Worm (Caenorhabditis elegans) whole organism, young adult: ENCODE results near the gene C14A4.6.

Experiments
- B0035.1 ChIP-seq: sonication (generic microtip); optimal IDR thresholded peaks from 2 replicates; lab custom pipeline; 2016; ENCODE audit warnings: missing genetic modification characterization, mild to moderate bottlenecking, missing compliant biosample characterization, missing genotype, missing genetic modification reagents
- B0336.3 ChIP-seq: fragments of 200-800 bp; sonication (Bioruptor generic); IDR thresholded peaks from 2 replicates; pipeline ENCODE4 v1.3.6; 2022; ENCODE audit warnings: missing genetic modification characterization, missing compliant biosample characterization
- C06A6.2 ChIP-seq: fragments of 200-800 bp; sonication (Bioruptor generic); conservative IDR thresholded peaks from 2 replicates; pipeline ENCODE4 v1.3.6; 2022; ENCODE audit warnings: missing genetic modification characterization, missing compliant biosample characterization
- F22D6.2 ChIP-seq: sonication (generic microtip); optimal IDR thresholded peaks from 2 replicates; lab custom pipeline; 2016; ENCODE audit warnings: mild to moderate bottlenecking, missing genetic modification characterization, missing compliant biosample characterization
- F33H1.4 ChIP-seq: fragments of 200-800 bp; sonication (Bioruptor generic); IDR thresholded peaks from 2 replicates; pipeline ENCODE4 v1.3.6; 2022; ENCODE audit warnings: missing genetic modification reagents, missing genetic modification characterization, missing compliant biosample characterization
- F55B11.4 ChIP-seq: sonication (generic microtip); optimal IDR thresholded peaks from 2 replicates; lab custom pipeline; 2016; ENCODE audit warnings: missing compliant biosample characterization, missing genetic modification characterization, borderline replicate concordance; ENCODE audit not compliant: insufficient read depth
- Y53F4B.3 ChIP-seq: fragments of 200-800 bp; sonication (Bioruptor generic); IDR thresholded peaks from 2 replicates; pipeline ENCODE4 v1.3.6; 2022; ENCODE audit warnings: missing genetic modification reagents, missing genetic modification characterization, missing compliant biosample characterization
- Y56A3A.18 ChIP-seq: fragments of 200-800 bp; sonication (Bioruptor generic); IDR thresholded peaks from 2 replicates; pipeline ENCODE4 v1.3.6; 2022; ENCODE audit warnings: missing genetic modification reagents, missing genetic modification characterization, missing compliant biosample characterization
- Y95B8A.8 ChIP-seq: fragments of 200-800 bp; sonication (Bioruptor generic); IDR thresholded peaks from 2 replicates; pipeline ENCODE4 v1.3.6; 2022; ENCODE audit warnings: missing genetic modification reagents, missing genetic modification characterization, missing compliant biosample characterization
- ama-1 ChIP-seq, 3 experiments: fragments of 150-350 bp in 1 of 3; sonication (generic microtip) in 2 of 3; optimal IDR thresholded peaks; 2 replicates each; lab custom pipeline; 2014 to 2018; ENCODE audit warnings: missing biosample characterization in 2 of 3, missing genetic modification characterization in 2 of 3, missing genetic modification reagents in 2 of 3
- attf-3 ChIP-seq: fragments of 200-800 bp; sonication (Bioruptor generic); conservative IDR thresholded peaks from 2 replicates; pipeline ENCODE4 v1.3.6; 2022; ENCODE audit warnings: missing genetic modification reagents, missing genetic modification characterization, missing compliant biosample characterization
- bed-1 ChIP-seq: fragments of 200-800 bp; sonication (Bioruptor generic); IDR thresholded peaks from 2 replicates; pipeline ENCODE4 v1.3.6; 2022; ENCODE audit warnings: missing genetic modification reagents, missing genetic modification characterization, missing compliant biosample characterization
- cebp-1 ChIP-seq, 2 experiments: fragments of 200-800 bp in 1 of 2; sonication (Bioruptor generic) in 1 of 2; sonication (generic microtip) in 1 of 2; IDR thresholded peaks in 1 of 2; optimal IDR thresholded peaks in 1 of 2; 2 replicates each; pipeline versions ENCODE4 v1.3.6 to Lab custom; 2017 to 2022; ENCODE audit warnings: missing compliant biosample characterization in 2 of 2, missing genetic modification characterization in 2 of 2, mild to moderate bottlenecking in 1 of 2, missing genetic modification reagents in 1 of 2, moderate library complexity in 1 of 2
- ceh-27 ChIP-seq: fragments of 200-800 bp; sonication (Bioruptor generic); optimal IDR thresholded peaks from 2 replicates; lab custom pipeline; 2018; ENCODE audit warnings: mild to moderate bottlenecking, missing genetic modification characterization, moderate library complexity, missing compliant biosample characterization
- ceh-91 ChIP-seq: fragments of 200-800 bp; sonication (Bioruptor generic); IDR thresholded peaks from 2 replicates; pipeline ENCODE4 v1.3.6; 2022; ENCODE audit warnings: missing genetic modification reagents, missing genetic modification characterization, missing compliant biosample characterization
- dpl-1 ChIP-seq: fragments of 150-350 bp; optimal IDR thresholded peaks from 2 replicates; lab custom pipeline; 2014; ENCODE audit warnings: missing biosample characterization, missing genetic modification reagents, missing genetic modification characterization
- efl-1 ChIP-seq: fragments of 150-350 bp; optimal IDR thresholded peaks from 2 replicates; lab custom pipeline; 2014; ENCODE audit warnings: missing biosample characterization, missing genetic modification reagents, missing genetic modification characterization
- egrh-3 ChIP-seq: fragments of 200-800 bp; sonication (Bioruptor generic); IDR thresholded peaks from 2 replicates; pipeline ENCODE4 v1.3.6; 2022; ENCODE audit warnings: missing genetic modification reagents, missing genetic modification characterization, missing compliant biosample characterization
- ekl-4 ChIP-seq: fragments of 200-800 bp; sonication (Bioruptor generic); IDR thresholded peaks from 2 replicates; pipeline ENCODE4 v1.3.6; 2022; ENCODE audit warnings: missing genetic modification reagents, missing genetic modification characterization, missing compliant biosample characterization
- him-1 ChIP-seq: sonication (generic microtip); optimal IDR thresholded peaks from 2 replicates; lab custom pipeline; 2016; ENCODE audit warnings: missing genotype, missing genetic modification reagents, missing genetic modification characterization, missing compliant biosample characterization
- hlh-12 ChIP-seq: sonication (generic microtip); optimal IDR thresholded peaks from 2 replicates; lab custom pipeline; 2016; ENCODE audit warnings: missing genetic modification characterization, missing compliant biosample characterization
- hrde-1 ChIP-seq: sonication (generic microtip); optimal IDR thresholded peaks from 2 replicates; lab custom pipeline; 2016; ENCODE audit warnings: missing genetic modification characterization, mild to moderate bottlenecking, missing compliant biosample characterization, moderate library complexity, missing genotype, missing genetic modification reagents, borderline replicate concordance
- hsf-1 ChIP-seq: fragments of 200-800 bp; sonication (Bioruptor generic); IDR thresholded peaks from 2 replicates; pipeline ENCODE4 v1.3.6; 2022; ENCODE audit warnings: missing genetic modification reagents, missing genetic modification characterization, missing compliant biosample characterization
- lag-1 ChIP-seq: fragments of 200-800 bp; sonication (Bioruptor generic); IDR thresholded peaks from 2 replicates; pipeline ENCODE4 v1.3.6; 2022; ENCODE audit warnings: missing genetic modification reagents, missing genetic modification characterization, missing compliant biosample characterization
- let-526 ChIP-seq: fragments of 200-800 bp; sonication (Bioruptor generic); IDR thresholded peaks from 2 replicates; pipeline ENCODE4 v1.3.6; 2022; ENCODE audit warnings: missing genetic modification reagents, missing genetic modification characterization, missing compliant biosample characterization
- lin-54 ChIP-seq: fragments of 200-800 bp; sonication (Bioruptor generic); optimal IDR thresholded peaks from 2 replicates; lab custom pipeline; 2018; ENCODE audit warnings: mild to moderate bottlenecking, missing genetic modification characterization, missing compliant biosample characterization
- lsl-1 ChIP-seq: fragments of 200-800 bp; sonication (Bioruptor generic); optimal IDR thresholded peaks from 2 replicates; lab custom pipeline; 2018; ENCODE audit warnings: mild to moderate bottlenecking, missing genetic modification characterization, moderate library complexity, missing compliant biosample characterization
- madf-6 ChIP-seq: fragments of 200-800 bp; sonication (Bioruptor generic); IDR thresholded peaks from 2 replicates; pipeline ENCODE4 v1.3.6; 2022; ENCODE audit warnings: missing genetic modification reagents, missing genetic modification characterization, missing compliant biosample characterization
- mxl-1 ChIP-seq: sonication (generic microtip); optimal IDR thresholded peaks from 2 replicates; lab custom pipeline; 2016; ENCODE audit warnings: missing genetic modification characterization, missing compliant biosample characterization
- nhr-27 ChIP-seq: fragments of 200-800 bp; sonication (Bioruptor generic); optimal IDR thresholded peaks from 2 replicates; lab custom pipeline; 2018; ENCODE audit warnings: mild to moderate bottlenecking, missing genetic modification characterization, moderate library complexity, missing compliant biosample characterization
- nhr-90 ChIP-seq: sonication (generic microtip); optimal IDR thresholded peaks from 2 replicates; lab custom pipeline; 2016; ENCODE audit warnings: missing genotype, mild to moderate bottlenecking, missing genetic modification characterization, missing compliant biosample characterization
- rpc-1 ChIP-seq, 2 experiments: fragments of 150-350 bp in 1 of 2; sonication (generic microtip) in 1 of 2; optimal IDR thresholded peaks; 2 replicates each; lab custom pipeline; 2014 to 2018; ENCODE audit warnings: missing biosample characterization in 1 of 2, missing genetic modification characterization in 1 of 2, missing genetic modification reagents in 1 of 2, missing genotype in 1 of 2
- sdz-38 ChIP-seq: sonication (generic microtip); optimal IDR thresholded peaks from 2 replicates; lab custom pipeline; 2016; ENCODE audit warnings: missing genotype, missing genetic modification characterization, missing compliant biosample characterization
- snpc-1.3 ChIP-seq: sonication (generic microtip); optimal IDR thresholded peaks from 2 replicates; lab custom pipeline; 2017; ENCODE audit warnings: missing genetic modification characterization, mild to moderate bottlenecking, missing compliant biosample characterization, antibody characterized with exemption, moderate library complexity, missing genotype, missing genetic modification reagents; ENCODE audit not compliant: insufficient read depth
- somi-1 ChIP-seq: fragments of 200-800 bp; sonication (Bioruptor generic); optimal IDR thresholded peaks from 2 replicates; lab custom pipeline; 2018; ENCODE audit warnings: mild to moderate bottlenecking, missing genetic modification characterization, missing compliant biosample characterization
- sptf-2 ChIP-seq: fragments of 200-800 bp; sonication (Bioruptor generic); optimal IDR thresholded peaks from 2 replicates; lab custom pipeline; 2018; ENCODE audit warnings: mild to moderate bottlenecking, missing genetic modification characterization, missing compliant biosample characterization
- tbp1 ChIP-seq: fragments of 200-800 bp; sonication (Bioruptor generic); optimal IDR thresholded peaks from 2 replicates; lab custom pipeline; 2018; ENCODE audit warnings: mild to moderate bottlenecking, missing genetic modification characterization, missing compliant biosample characterization
- tbx-9 ChIP-seq: sonication (generic microtip); optimal IDR thresholded peaks from 2 replicates; lab custom pipeline; 2016; ENCODE audit warnings: borderline replicate concordance, missing genetic modification characterization, inconsistent platforms, missing compliant biosample characterization
- unc-62 ChIP-seq: fragments of 150-350 bp; optimal IDR thresholded peaks from 2 replicates; lab custom pipeline; 2014; ENCODE audit warnings: missing biosample characterization, missing genetic modification reagents, missing genetic modification characterization
- ztf-18 ChIP-seq: sonication (generic microtip); optimal IDR thresholded peaks from 2 replicates; lab custom pipeline; 2016; ENCODE audit warnings: missing genotype, mild to moderate bottlenecking, missing genetic modification characterization, missing compliant biosample characterization
- ztf-25 ChIP-seq: fragments of 200-800 bp; sonication (Bioruptor generic); IDR thresholded peaks from 2 replicates; pipeline ENCODE4 v1.3.6; 2022; ENCODE audit warnings: missing genetic modification reagents, missing genetic modification characterization, missing compliant biosample characterization
- ztf-26 ChIP-seq: sonication (generic microtip); optimal IDR thresholded peaks from 2 replicates; lab custom pipeline; 2017; ENCODE audit warnings: missing genetic modification characterization, missing compliant biosample characterization

Gene C14A4.6

DNA sequence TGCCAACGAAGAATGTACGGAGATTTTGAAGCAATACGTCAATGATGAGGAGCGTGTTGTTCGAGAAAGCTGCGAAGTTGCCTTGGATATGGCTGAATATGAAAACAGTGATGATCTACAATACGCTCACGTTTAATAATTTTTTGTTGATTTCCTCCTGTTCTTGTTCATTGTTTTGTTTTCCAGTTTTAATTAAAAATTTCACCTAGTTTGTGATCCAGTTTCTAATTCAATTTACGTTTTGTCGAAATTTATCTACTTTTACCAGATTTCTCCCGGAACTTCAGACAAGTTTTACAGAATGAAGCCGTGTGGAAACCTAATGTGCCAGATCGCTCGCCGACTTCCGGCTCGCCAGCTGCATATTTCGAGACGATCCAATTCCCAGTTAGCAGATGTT lies 13.7 kb downstream of the C14A4.6 start, which contains the start of gene dap-3:
Gene dap-3, plus strand, starts transcription at position 301 of the 400 bp plus-strand sequence.
- TF ChIP-seq lsl-1: no peak
- no peak for TF ChIP-seq egrh-3
- no peak for TF ChIP-seq rpc-1 (optimal IDR thresholded peaks at IDR 0.05; lab: Kevin White, UChicago)
- no peak for TF ChIP-seq rpc-1 (tag; optimal IDR thresholded peaks at IDR 0.05; lab: Kevin White, UChicago)
- TF ChIP-seq mxl-1 (tag; lab: Kevin White, UChicago): no peak
- TF ChIP-seq nhr-27 (tag; lab: Kevin White, UChicago): no peak
- TF ChIP-seq ztf-25: no peak
- TF ChIP-seq ztf-26: no peak
- TF ChIP-seq F55B11.4 (tag; lab: Kevin White, UChicago): no peak
- no peak for TF ChIP-seq sdz-38 (tag; lab: Kevin White, UChicago)
- no peak for TF ChIP-seq him-1
- TF ChIP-seq ztf-18 (tag; lab: Kevin White, UChicago): no peak
- no peak for TF ChIP-seq ceh-27
- TF ChIP-seq Y53F4B.3 (GFP tag; lab: Robert Waterston, UW): no peak
- no peak for TF ChIP-seq F33H1.4

DNA sequence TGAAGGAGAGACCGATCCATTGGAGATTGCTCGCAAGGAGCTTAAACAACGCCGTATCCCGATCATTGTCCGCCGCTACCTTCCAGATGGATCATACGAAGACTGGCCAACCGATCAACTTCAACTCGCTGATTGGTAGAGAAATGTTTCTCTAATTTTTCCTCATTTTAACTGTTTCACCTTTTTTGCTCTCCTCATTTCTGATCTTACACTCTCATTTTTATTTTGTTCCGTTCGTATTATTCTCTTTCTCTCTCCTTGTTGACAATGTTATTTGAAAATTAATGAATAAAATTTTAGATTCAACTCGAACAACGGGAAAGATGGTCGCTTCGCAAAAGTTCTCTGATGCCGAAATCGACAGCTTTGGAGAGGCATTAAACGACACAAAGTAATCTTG lies 14.9 kb downstream of the C14A4.6 start, which contains the start of gene dohh-1:
Gene dohh-1, plus strand, starts transcription at position 301 of the 400 bp plus-strand sequence.
- no peak for TF ChIP-seq egrh-3
- no peak for TF ChIP-seq sdz-38 (tag; lab: Kevin White, UChicago)
- TF ChIP-seq F22D6.2 (tag; lab: Kevin White, UChicago): no peak
- no peak for TF ChIP-seq Y56A3A.18 (GFP tag; lab: Robert Waterston, UW)
- no peak for TF ChIP-seq unc-62 (GFP tag; lab: Kevin White, UChicago)

DNA sequence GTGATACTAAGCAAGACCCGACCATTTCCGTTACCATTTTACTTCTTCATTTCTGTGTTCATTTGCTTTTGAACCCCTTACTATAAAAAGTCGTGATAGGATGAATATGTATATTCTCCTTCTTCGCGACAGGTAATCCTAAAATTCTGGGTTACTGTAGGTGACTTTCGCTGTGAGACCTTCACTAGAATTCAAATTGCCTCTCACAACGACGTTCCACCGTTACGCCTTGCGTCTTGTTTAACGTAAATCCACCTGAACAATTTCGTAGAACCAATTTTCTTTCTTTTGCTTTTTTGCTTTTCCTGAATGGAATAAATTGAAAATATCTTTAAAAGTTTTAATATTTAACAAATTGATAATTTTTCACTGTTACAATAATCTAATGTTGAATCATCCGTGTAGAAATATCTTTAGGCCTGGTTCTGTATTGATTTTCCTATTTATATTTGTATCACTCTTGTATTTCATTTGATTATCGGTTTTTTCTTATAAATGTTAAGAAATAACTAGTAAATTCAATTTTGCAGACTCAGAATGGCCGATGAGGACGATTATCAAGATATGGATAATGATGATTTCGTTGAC lies 15.6 kb downstream of the C14A4.6 start, which contains the start of gene rpb-6:
Gene rpb-6, plus strand, starts transcription at position 538 of the 588 bp plus-strand sequence.
- TF ChIP-seq lag-1 (GFP tag; lab: Robert Waterston, UW) (no peak), attf-3 (peak; percentile 92), B0336.3 (GFP tag; lab: Robert Waterston, UW) (no peak), lin-54 (peak; percentile 67), madf-6 (GFP tag; lab: Robert Waterston, UW) (peak; percentile 49; the same call in 1 of the 2 replicates), cebp-1 (GFP tag; IDR thresholded peaks at IDR 0.05; lab: Robert Waterston, UW) (no peak), cebp-1 (tag; optimal IDR thresholded peaks at IDR 0.05; lab: Kevin White, UChicago) (no peak), dpl-1 (GFP tag; lab: Kevin White, UChicago) (peak; percentile 9), F33H1.4 (peak; percentile 56), efl-1 (GFP tag; lab: Kevin White, UChicago) (peak; percentile 40), bed-1 (GFP tag; lab: Robert Waterston, UW) (no peak), lsl-1 (peak; percentile 66), sptf-2 (no peak), tbx-9 (no peak)
- TF ChIP-seq, all 124 proteins: peak for 7

DNA sequence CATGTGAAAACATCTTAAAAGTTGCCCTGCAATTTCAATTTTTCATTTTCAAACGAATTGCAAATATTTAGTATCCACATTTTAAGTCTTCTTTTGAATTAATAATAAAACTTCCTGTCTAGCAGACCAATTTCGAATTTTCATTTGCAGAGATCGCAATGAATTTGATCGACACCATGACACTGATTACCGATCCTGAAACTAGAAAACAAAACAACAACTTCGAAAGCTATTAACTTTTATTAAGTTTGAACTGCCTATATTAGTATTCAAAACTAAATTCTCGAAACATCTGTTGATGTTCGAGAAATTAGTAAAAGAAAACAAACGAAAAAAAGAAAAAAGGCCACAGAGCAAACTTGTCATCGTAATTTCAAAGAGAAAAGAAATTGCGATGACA lies 20.4 kb downstream of the C14A4.6 start:
- TF ChIP-seq Y95B8A.8 (GFP tag; lab: Robert Waterston, UW) (no peak), tbp1 (GFP tag; lab: Kevin White, UChicago) (no peak), hlh-12 (tag; lab: Kevin White, UChicago) (no peak), nhr-90 (no peak), C06A6.2 (GFP tag; lab: Robert Waterston, UW) (no peak), ceh-91 (GFP tag; lab: Robert Waterston, UW) (0 out of 2 replicates have a peak, but pooled peaks have one; percentile 15), lin-54 (peak; percentile 24), sptf-2 (no peak), snpc-1.3 (tag; lab: Kevin White, UChicago) (peak; percentile 35), madf-6 (GFP tag; lab: Robert Waterston, UW) (peak; percentile 60), sdz-38 (tag; lab: Kevin White, UChicago) (no peak), ama-1 (optimal IDR thresholded peaks at IDR 0.05; lab: Kevin White, UChicago) (no peak), ama-1 (GFP tag; optimal IDR thresholded peaks at IDR 0.05; lab: Kevin White, UChicago) (peak in 1 of 2 experiments; percentile 67), hrde-1 (tag; lab: Kevin White, UChicago) (peak; percentile 87), ekl-4 (GFP tag; lab: Robert Waterston, UW) (peak; percentile 10; the same call in 1 of the 2 replicates), hsf-1 (GFP tag; lab: Robert Waterston, UW) (0 out of 2 replicates have a peak, but pooled peaks have one; percentile 50), let-526 (no peak), B0035.1 (tag; lab: Kevin White, UChicago) (no peak), somi-1 (no peak), nhr-27 (tag; lab: Kevin White, UChicago) (no peak)
